Worm (Caenorhabditis elegans) whole organism, L1 larva: ENCODE measurements around the gene C42D8.9.

Experiments used
- ama-1 ChIP-seq: fragments of 150-350 bp; optimal IDR thresholded peaks from 2 replicates; lab custom pipeline; 2014
- nhr-76 ChIP-seq: sonication (generic microtip); optimal IDR thresholded peaks from 2 replicates; lab custom pipeline; 2017; ENCODE audit warnings: missing biosample characterization, missing genetic modification characterization
- nhr-77 ChIP-seq: fragments of 150-350 bp; optimal IDR thresholded peaks from 2 replicates; lab custom pipeline; 2014; ENCODE audit warnings: missing biosample characterization, missing genetic modification characterization
- sptf-1 ChIP-seq: fragments of 150-350 bp; optimal IDR thresholded peaks from 2 replicates; lab custom pipeline; 2014; ENCODE audit warnings: missing biosample characterization, missing genetic modification characterization
- unc-130 ChIP-seq: fragments of 150-350 bp; optimal IDR thresholded peaks from 2 replicates; lab custom pipeline; 2017; ENCODE audit warnings: missing biosample characterization, missing genetic modification characterization, inconsistent platforms
- unc-62 ChIP-seq: fragments of 150-350 bp; optimal IDR thresholded peaks from 2 replicates; lab custom pipeline; 2014; ENCODE audit warnings: missing biosample characterization, missing genetic modification reagents, missing genetic modification characterization

- TF ChIP-seq unc-130 (tag; lab: Kevin White, UChicago) (no peak), nhr-77 (no peak), unc-62 (GFP tag; lab: Kevin White, UChicago) (no peak), sptf-1 (tag; lab: Kevin White, UChicago) (no peak), ama-1 (lab: Kevin White, UChicago) (no peak), nhr-76 (tag; lab: Kevin White, UChicago) (no peak)
These were observed 43.5 kb upstream of the C42D8.9 start, which contains the start of gene dpy-8 for ce11 chrX:5150389-5150788.
